Fruit fly (Drosophila melanogaster): ENCODE results near the gene bbx.

DNA sequence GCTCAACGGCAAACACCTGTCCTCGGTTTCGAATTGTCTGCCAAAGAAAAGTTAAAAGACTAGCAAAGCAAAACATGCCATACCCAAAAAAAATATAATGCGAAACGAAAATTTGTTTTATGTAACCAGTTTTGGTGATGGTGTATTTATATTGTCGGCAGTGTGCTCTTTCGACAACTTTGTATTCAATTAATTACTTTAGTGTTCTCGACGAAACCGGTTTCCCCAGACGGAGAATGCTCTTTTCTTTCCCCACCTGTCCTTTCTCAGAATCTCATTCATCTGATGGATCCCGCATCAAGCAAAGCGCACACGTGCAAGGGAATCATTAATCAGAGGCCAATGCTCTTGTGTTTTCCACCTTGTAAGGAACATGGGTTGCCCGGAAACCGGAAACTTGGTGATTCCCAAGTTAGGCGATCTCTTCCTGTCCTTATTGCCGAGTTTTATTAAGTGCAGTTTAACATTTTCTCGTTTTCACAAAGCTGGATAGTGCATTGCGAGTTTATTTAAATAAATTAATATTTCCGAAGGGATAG lies 15.6 kb downstream of the bbx start:
- TF ChIP-seq knrl (GFP tag; IDR thresholded peaks at IDR 0.05; ENCODE audit: partially characterized antibody) (no peak), CG6272 (GFP tag; IDR thresholded peaks at IDR 0.05) (no peak)

Data from whole organism, embryonic.